Worm (Caenorhabditis elegans): ENCODE data around the gene tiar-1.

ce11 chrII:5745088-5745487 is 30.5 kb upstream of the tiar-1 start, which contains the start of gene F10C1.9:
- no peak for TF ChIP-seq sea-2 (GFP tag; optimal IDR thresholded peaks at IDR 0.05)
- no peak for TF ChIP-seq mml-1 (tag; optimal IDR thresholded peaks at IDR 0.05)
- no peak for TF ChIP-seq ceh-82 (tag; optimal IDR thresholded peaks at IDR 0.05)
- no peak for TF ChIP-seq unc-62 (GFP tag; optimal IDR thresholded peaks at IDR 0.05)
- TF ChIP-seq nhr-28 (tag; optimal IDR thresholded peaks at IDR 0.05) = no peak
- TF ChIP-seq pha-4 (tag; optimal IDR thresholded peaks at IDR 0.05) = no peak

All from whole organism, L3 larva.